Fruit fly (Drosophila melanogaster): ENCODE measurements around the gene Paip2.
A peak's percentile ranks its signal among the peaks of the same experiment; 100 is the strongest.

Gene Paip2

DNA sequence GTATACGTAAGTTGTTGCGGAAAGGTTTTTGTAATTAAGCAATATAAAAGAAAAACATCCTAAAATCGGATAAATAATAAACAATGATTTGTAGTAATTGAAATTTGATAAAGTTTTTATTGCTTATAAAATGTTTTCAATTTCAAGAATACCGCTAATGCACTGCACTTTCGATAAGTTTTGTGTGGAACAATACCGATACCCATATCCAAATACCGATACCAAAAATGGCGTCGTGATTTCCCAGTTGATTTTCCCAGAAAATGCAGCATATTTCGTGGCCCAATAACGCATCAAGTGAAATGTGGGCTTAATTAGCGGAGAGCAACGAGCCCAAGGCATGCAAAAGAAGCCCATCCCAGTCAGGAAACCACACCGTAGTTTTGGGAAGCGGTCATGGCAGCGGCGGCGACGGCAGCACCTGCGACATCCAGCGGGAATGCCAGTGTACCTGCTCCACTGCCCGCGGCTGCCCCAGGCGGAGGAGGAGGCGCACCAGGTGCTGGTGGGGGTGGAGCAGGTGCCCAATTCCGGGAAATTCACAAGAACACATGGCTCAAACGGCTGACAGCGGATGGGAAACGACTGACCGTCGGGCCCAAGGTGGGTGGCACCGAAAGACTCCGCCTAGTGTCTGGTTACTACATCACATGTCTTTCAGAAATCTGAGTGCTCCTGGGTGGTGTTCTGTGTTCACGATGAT is 5.4 kb downstream of the Paip2 start, which contains the start of gene CG31342 (continued):
- TF ChIP-seq ci (GFP tag; IDR thresholded peaks at IDR 0.05) = peak; percentile 25; the same call in 1 of the 3 replicates
- no peak for TF ChIP-seq tap (tag; optimal IDR thresholded peaks at IDR 0.05)
- TF ChIP-seq CG10431 (GFP tag; optimal IDR thresholded peaks at IDR 0.05) = no peak
- TF ChIP-seq CG32532 (GFP tag; IDR thresholded peaks at IDR 0.05) = peak; percentile 48; the same call in 1 of the 2 replicates
- TF ChIP-seq CG9817 (tag; optimal IDR thresholded peaks at IDR 0.05) = peak; percentile 28
- TF ChIP-seq Meics (GFP tag; optimal IDR thresholded peaks at IDR 0.05) = no peak
- TF ChIP-seq CG11696 (GFP tag; IDR thresholded peaks at IDR 0.05) = no peak
- TF ChIP-seq CG14667 (GFP tag; IDR thresholded peaks at IDR 0.05) = no peak
- TF ChIP-seq CG17612 (GFP tag; IDR thresholded peaks at IDR 0.05) = no peak
- TF ChIP-seq NfI (GFP tag; optimal IDR thresholded peaks at IDR 0.05) = peak; percentile 19
- TF ChIP-seq Poxn (GFP tag; IDR thresholded peaks at IDR 0.05) = no peak
- TF ChIP-seq CG8478 (optimal IDR thresholded peaks at IDR 0.05) = no peak
- no peak for TF ChIP-seq Bdp1 (GFP tag; optimal IDR thresholded peaks at IDR 0.05)
- TF ChIP-seq Ssrp (tag; optimal IDR thresholded peaks at IDR 0.05) = peak; percentile 38
- peak; percentile 70 for TF ChIP-seq Dref (GFP tag; IDR thresholded peaks at IDR 0.05)
- TF ChIP-seq CG14441 (GFP tag; IDR thresholded peaks at IDR 0.05) = no peak
- no peak for TF ChIP-seq CG32767 (GFP tag; IDR thresholded peaks at IDR 0.05)
- no peak for TF ChIP-seq CG10147 (GFP tag; optimal IDR thresholded peaks at IDR 0.05)
- no peak for TF ChIP-seq CG7786 (GFP tag; optimal IDR thresholded peaks at IDR 0.05)
- TF ChIP-seq CG18619 (GFP tag; optimal IDR thresholded peaks at IDR 0.05) = peak; percentile 2
- peak in 1 of 2 experiments; percentile 62 for TF ChIP-seq bsh (GFP tag; optimal IDR thresholded peaks at IDR 0.05)
- peak; percentile 85 for TF ChIP-seq Med (GFP tag)
- peak; percentile 2 for TF ChIP-seq CG2202 (tag; optimal IDR thresholded peaks at IDR 0.05)
- TF ChIP-seq CG17829 (tag; optimal IDR thresholded peaks at IDR 0.05) = peak; percentile 76
- no peak for TF ChIP-seq CG31441 (GFP tag; IDR thresholded peaks at IDR 0.05)
- TF ChIP-seq CG3065 (GFP tag; optimal IDR thresholded peaks at IDR 0.05) = no peak
- no peak for TF ChIP-seq salm (tag; optimal IDR thresholded peaks at IDR 0.05)
- TF ChIP-seq CG8944 (GFP tag; optimal IDR thresholded peaks at IDR 0.05) = no peak
- TF ChIP-seq tgo (GFP tag; IDR thresholded peaks at IDR 0.05) = no peak
- TF ChIP-seq fd64A (GFP tag; optimal IDR thresholded peaks at IDR 0.05) = no peak
- TF ChIP-seq br (optimal IDR thresholded peaks at IDR 0.05) = no peak
- TF ChIP-seq btn (GFP tag; optimal IDR thresholded peaks at IDR 0.05) = no peak
- no peak for TF ChIP-seq corto (GFP tag; optimal IDR thresholded peaks at IDR 0.05)
- TF ChIP-seq Six4 (GFP tag; optimal IDR thresholded peaks at IDR 0.05) = peak; percentile 61
- no peak for TF ChIP-seq Hsf (GFP tag; optimal IDR thresholded peaks at IDR 0.05)
- TF ChIP-seq Jarid2 (GFP tag; optimal IDR thresholded peaks at IDR 0.05) = no peak
- peak; percentile 12 for TF ChIP-seq Sin3A (optimal IDR thresholded peaks at IDR 0.05)
- no peak for TF ChIP-seq sens-2 (GFP tag; IDR thresholded peaks at IDR 0.05)
- 0 out of 2 replicates have a peak, but pooled peaks have one; percentile 12 for TF ChIP-seq Nf-YA (GFP tag; IDR thresholded peaks at IDR 0.05)
- TF ChIP-seq Scr (GFP tag; IDR thresholded peaks at IDR 0.05; ENCODE audit: partially characterized antibody) = peak; percentile 73
- TF ChIP-seq gem (tag; optimal IDR thresholded peaks at IDR 0.05) = no peak
- TF ChIP-seq chm (GFP tag; IDR thresholded peaks at IDR 0.05) = no peak
- TF ChIP-seq CG4854 (GFP tag; optimal IDR thresholded peaks at IDR 0.05) = no peak
- no peak for TF ChIP-seq jing (GFP tag; optimal IDR thresholded peaks at IDR 0.05)
- TF ChIP-seq CG15011 (GFP tag; optimal IDR thresholded peaks at IDR 0.05) = peak; percentile 0
- TF ChIP-seq Vsx1 (GFP tag; optimal IDR thresholded peaks at IDR 0.05) = no peak
- no peak for TF ChIP-seq zf30C (GFP tag; optimal IDR thresholded peaks at IDR 0.05)
- peak; percentile 14 for TF ChIP-seq CrebB (tag; optimal IDR thresholded peaks at IDR 0.05)
- TF ChIP-seq MTF-1 (GFP tag; optimal IDR thresholded peaks at IDR 0.05; ENCODE audit: borderline replicate concordance) = no peak
- no peak for TF ChIP-seq Kr (GFP tag; optimal IDR thresholded peaks at IDR 0.05)
- TF ChIP-seq Fer1 (GFP tag; optimal IDR thresholded peaks at IDR 0.05) = peak; percentile 54
